Worm (Caenorhabditis elegans) whole organism, late embryonic: ENCODE results near the gene F44E2.10.

Experiments
- ama-1 ChIP-seq: fragments of 150-350 bp; optimal IDR thresholded peaks from 2 replicates; lab custom pipeline; 2014
- fkh-10 ChIP-seq: fragments of 150-350 bp; optimal IDR thresholded peaks from 2 replicates; lab custom pipeline; 2014; ENCODE audit warnings: missing biosample characterization, missing genetic modification reagents, missing genetic modification characterization
- pha-2 ChIP-seq: sonication (generic microtip); optimal IDR thresholded peaks from 2 replicates; lab custom pipeline; 2017; ENCODE audit warnings: mild to moderate bottlenecking, missing genetic modification characterization, missing compliant biosample characterization
- unc-42 ChIP-seq: sonication (generic microtip); optimal IDR thresholded peaks from 2 replicates; lab custom pipeline; 2016; ENCODE audit warnings: missing genotype, missing genetic modification characterization, missing compliant biosample characterization

ce11 chrIII:8829245-8829644 lies 1.7 kb downstream of the F44E2.10 start, which contains the start of gene F44E2.3:
- TF ChIP-seq ama-1 (no peak), fkh-10 (GFP tag; lab: Kevin White, UChicago) (no peak), unc-42 (peak; percentile 88), pha-2 (tag; lab: Kevin White, UChicago) (no peak)
